Worm (Caenorhabditis elegans): ENCODE data around the gene nep-25.

DNA sequence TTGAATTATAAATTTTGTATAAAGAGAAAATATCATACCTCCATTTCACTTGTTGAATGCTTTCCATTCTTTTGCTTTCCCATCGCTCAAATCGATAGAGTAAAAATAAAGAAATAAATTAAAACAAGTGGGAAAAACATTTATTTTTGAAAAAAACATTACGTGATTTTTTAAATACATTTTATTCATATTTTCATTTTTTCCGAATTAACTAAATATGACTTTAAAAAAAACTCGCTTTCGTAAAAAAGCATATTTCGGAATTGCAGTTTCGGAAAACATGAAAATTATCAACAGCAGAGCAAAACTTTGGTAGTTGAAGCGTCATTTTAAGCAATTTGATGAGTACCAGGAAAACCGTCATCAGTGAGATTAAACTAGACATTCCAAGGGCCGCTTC lies 42.5 kb upstream of the nep-25 start, which contains the start of gene K05F1.8:
- TF ChIP-seq dao-5 (tag; optimal IDR thresholded peaks at IDR 0.05) (no peak), him-1 (tag; optimal IDR thresholded peaks at IDR 0.05) (no peak)

Measured in whole organism, L4/young adult.